Fruit fly (Drosophila melanogaster) whole organism, embryonic: ENCODE measurements around the gene Spn28B.
A peak's percentile ranks its signal among the peaks of the same experiment; 100 is the strongest.

ENCODE experiments used
- Blimp-1 ChIP-seq: fragments of 200-800 bp; sonication (Bioruptor generic); optimal IDR thresholded peaks from 3 replicates; lab custom pipeline; 2018; ENCODE audit warnings: missing biosample characterization, missing genetic modification characterization, mild to moderate bottlenecking, moderate library complexity, missing genetic modification reagents
- CG1024 ChIP-seq: fragments of 200-800 bp; sonication (Bioruptor generic); IDR thresholded peaks from 2 replicates; pipeline ENCODE4 v1.3.6; 2022; ENCODE audit warnings: missing biosample characterization, missing genetic modification characterization
- CG10543 ChIP-seq: fragments of 200-800 bp; sonication (Bioruptor generic); optimal IDR thresholded peaks from 3 replicates; lab custom pipeline; 2017; ENCODE audit warnings: missing biosample characterization, mild to moderate bottlenecking, missing genetic modification characterization, moderate library complexity
- CG12769 ChIP-seq: fragments of 200-800 bp; sonication (Bioruptor generic); optimal IDR thresholded peaks from 2 replicates; lab custom pipeline; 2019; ENCODE audit warnings: missing biosample characterization, mild to moderate bottlenecking, missing genetic modification characterization, moderate library complexity
- CG1602 ChIP-seq: fragments of 200-800 bp; sonication (Bioruptor generic); optimal IDR thresholded peaks from 3 replicates; lab custom pipeline; 2016; ENCODE audit warnings: missing biosample characterization, missing genetic modification characterization
- CG17186 ChIP-seq: fragments of 200-800 bp; sonication (Bioruptor generic); optimal IDR thresholded peaks from 3 replicates; lab custom pipeline; 2017; ENCODE audit warnings: missing biosample characterization, missing genetic modification reagents, missing genetic modification characterization
- CG2199 ChIP-seq: fragments of 200-800 bp; sonication (Bioruptor generic); IDR thresholded peaks from 3 replicates; pipeline ENCODE4 v1.3.6; 2022; ENCODE audit warnings: missing biosample characterization, missing genetic modification characterization
- CG34422 ChIP-seq: fragments of 200-800 bp; sonication (Bioruptor generic); IDR thresholded peaks from 3 replicates; pipeline ENCODE4 v1.3.6; 2022; ENCODE audit warnings: missing biosample characterization, missing genetic modification characterization
- CG4328 ChIP-seq: fragments of 200-800 bp; sonication (Bioruptor generic); optimal IDR thresholded peaks from 3 replicates; lab custom pipeline; 2017; ENCODE audit warnings: missing biosample characterization, missing genetic modification reagents, missing genetic modification characterization
- CG6175 ChIP-seq: fragments of 200-800 bp; sonication (Bioruptor generic); IDR thresholded peaks from 3 replicates; pipeline ENCODE4 v1.3.6; 2022; ENCODE audit warnings: missing biosample characterization, missing genetic modification characterization
- CG6813 ChIP-seq: fragments of 200-800 bp; sonication (Bioruptor generic); optimal IDR thresholded peaks from 2 replicates; lab custom pipeline; 2017; ENCODE audit warnings: missing biosample characterization, missing genetic modification characterization, mild to moderate bottlenecking, moderate library complexity, missing genetic modification reagents
- CG7987 ChIP-seq: fragments of 200-800 bp; sonication (Bioruptor generic); optimal IDR thresholded peaks from 2 replicates; lab custom pipeline; 2018; ENCODE audit warnings: missing biosample characterization, mild to moderate bottlenecking, missing genetic modification characterization, moderate library complexity
- CG8359 ChIP-seq: fragments of 200-800 bp; sonication (Bioruptor generic); optimal IDR thresholded peaks from 2 replicates; lab custom pipeline; 2017; ENCODE audit warnings: missing biosample characterization, mild to moderate bottlenecking, missing genetic modification characterization, borderline replicate concordance
- CkIIα-i1 ChIP-seq: fragments of 200-800 bp; sonication (Bioruptor generic); IDR thresholded peaks from 2 replicates; pipeline ENCODE4 v1.3.6; 2022; ENCODE audit warnings: missing biosample characterization, missing genetic modification characterization
- Dad ChIP-seq: fragments of 200-800 bp; sonication (Bioruptor generic); optimal IDR thresholded peaks from 3 replicates; lab custom pipeline; 2016; ENCODE audit warnings: missing biosample characterization, missing genetic modification characterization
- Ets65A ChIP-seq: fragments of 200-800 bp; sonication (Bioruptor generic); peaks from one replicate; lab custom pipeline; 2016; ENCODE audit warnings: missing biosample characterization, missing genetic modification characterization
- HLH54F ChIP-seq: fragments of 200-800 bp; sonication (Bioruptor generic); optimal IDR thresholded peaks from 3 replicates; lab custom pipeline; 2016; ENCODE audit warnings: missing biosample characterization, missing genetic modification characterization
- Lim3 ChIP-seq: fragments of 200-800 bp; sonication (Bioruptor generic); IDR thresholded peaks from 2 replicates; pipeline ENCODE4 v1.3.6; 2022; ENCODE audit warnings: missing biosample characterization, missing genetic modification characterization
- Max ChIP-seq: fragments of 200-800 bp; sonication (Bioruptor generic); optimal IDR thresholded peaks from 2 replicates; lab custom pipeline; 2016; ENCODE audit warnings: missing biosample characterization, mild to moderate bottlenecking, missing genetic modification characterization
- Med ChIP-seq: fragments of 200-800 bp; sonication (Bioruptor generic); peaks from one replicate; lab custom pipeline; 2016; ENCODE audit warnings: missing biosample characterization, missing genetic modification characterization, mild to moderate bottlenecking, inconsistent platforms, moderate library complexity
- NFAT ChIP-seq: fragments of 200-800 bp; sonication (Bioruptor generic); IDR thresholded peaks from 2 replicates; pipeline ENCODE4 v1.3.6; 2022; ENCODE audit warnings: missing biosample characterization, missing genetic modification characterization
- Nf-YB ChIP-seq: fragments of 200-800 bp; sonication (Bioruptor generic); optimal IDR thresholded peaks from 3 replicates; lab custom pipeline; 2019; ENCODE audit warnings: missing biosample characterization, mild to moderate bottlenecking, missing genetic modification characterization, moderate library complexity
- NfI ChIP-seq: fragments of 200-800 bp; sonication (Bioruptor generic); optimal IDR thresholded peaks from 3 replicates; lab custom pipeline; 2018; ENCODE audit warnings: missing biosample characterization, mild to moderate bottlenecking, missing genetic modification characterization, moderate library complexity
- Oaz ChIP-seq: fragments of 200-800 bp; sonication (Bioruptor generic); IDR thresholded peaks from 2 replicates; pipeline ENCODE4 v1.3.6; 2022; ENCODE audit warnings: missing biosample characterization, missing genetic modification characterization
- Ravus ChIP-seq: fragments of 200-800 bp; sonication (Bioruptor generic); IDR thresholded peaks from 2 replicates; pipeline ENCODE4 v1.3.6; 2022; ENCODE audit warnings: missing biosample characterization, missing genetic modification characterization
- Sox102F ChIP-seq: fragments of 200-800 bp; sonication (Bioruptor generic); optimal IDR thresholded peaks from 2 replicates; lab custom pipeline; 2018; ENCODE audit warnings: missing biosample characterization, mild to moderate bottlenecking, missing genetic modification characterization, moderate library complexity
- Stat92E ChIP-seq, 3 experiments: fragments of >200 bp in 2 of 3; fragments of 200-800 bp in 1 of 3; sonication (Bioruptor generic) in 1 of 3; optimal IDR thresholded peaks; 2 replicates each; lab custom pipeline; 2017 to 2019; ENCODE audit warnings: missing biosample characterization in 3 of 3, missing genetic modification characterization in 3 of 3, mild to moderate bottlenecking in 1 of 3, moderate library complexity in 1 of 3
- TFAM ChIP-seq: fragments of 200-800 bp; sonication (Bioruptor generic); optimal IDR thresholded peaks from 2 replicates; lab custom pipeline; 2017; ENCODE audit warnings: missing biosample characterization, missing genetic modification characterization, inconsistent platforms
- abd-A ChIP-seq: fragments of 200-800 bp; sonication (Bioruptor generic); optimal IDR thresholded peaks from 3 replicates; lab custom pipeline; 2019; ENCODE audit warnings: missing biosample characterization, mild to moderate bottlenecking, missing genetic modification characterization, moderate library complexity
- al ChIP-seq: fragments of 200-800 bp; sonication (Bioruptor generic); IDR thresholded peaks from 2 replicates; pipeline ENCODE4 v1.3.6; 2022; ENCODE audit warnings: missing biosample characterization, missing genetic modification characterization
- bowl ChIP-seq: fragments of 200-800 bp; sonication (Bioruptor generic); IDR thresholded peaks from 2 replicates; pipeline ENCODE4 v1.3.6; 2022; ENCODE audit warnings: missing biosample characterization, missing genetic modification characterization
- br ChIP-seq: fragments of >200 bp; optimal IDR thresholded peaks from 2 replicates; lab custom pipeline; 2017
- crol ChIP-seq: fragments of 200-800 bp; sonication (Bioruptor generic); IDR thresholded peaks from 2 replicates; pipeline ENCODE4 v1.3.6; 2022; ENCODE audit warnings: missing biosample characterization, missing genetic modification characterization
- dmrt11E ChIP-seq: fragments of 200-800 bp; sonication (Bioruptor generic); optimal IDR thresholded peaks from 3 replicates; lab custom pipeline; 2018; ENCODE audit warnings: missing biosample characterization, mild to moderate bottlenecking, missing genetic modification characterization, moderate library complexity
- fd64A ChIP-seq: fragments of 200-800 bp; sonication (Bioruptor generic); optimal IDR thresholded peaks from 3 replicates; lab custom pipeline; 2018; ENCODE audit warnings: missing biosample characterization, mild to moderate bottlenecking, missing genetic modification characterization
- fd96Cb ChIP-seq: fragments of 200-800 bp; sonication (Bioruptor generic); optimal IDR thresholded peaks from 2 replicates; lab custom pipeline; 2018; ENCODE audit warnings: missing biosample characterization, mild to moderate bottlenecking, missing genetic modification characterization, moderate library complexity
- ftz-f1 ChIP-seq: fragments of 200-800 bp; sonication (Bioruptor generic); optimal IDR thresholded peaks from 2 replicates; lab custom pipeline; 2016; ENCODE audit warnings: missing biosample characterization, missing genetic modification characterization
- gro ChIP-seq: fragments of 200-800 bp; sonication (Bioruptor generic); optimal IDR thresholded peaks from 2 replicates; lab custom pipeline; 2016; ENCODE audit warnings: missing biosample characterization, missing genetic modification characterization
- lola ChIP-seq, 3 experiments: fragments of >200 bp in 2 of 3; fragments of 200-800 bp in 1 of 3; sonication (Bioruptor generic) in 1 of 3; optimal IDR thresholded peaks; 2 replicates each; lab custom pipeline; 2017 to 2019; ENCODE audit warnings: missing biosample characterization in 3 of 3, missing genetic modification characterization in 3 of 3, mild to moderate bottlenecking in 1 of 3, moderate library complexity in 1 of 3
- mam ChIP-seq: fragments of 200-800 bp; sonication (Bioruptor generic); optimal IDR thresholded peaks from 3 replicates; lab custom pipeline; 2016; ENCODE audit warnings: missing biosample characterization, missing genetic modification characterization
- nau ChIP-seq: fragments of 200-800 bp; sonication (Bioruptor generic); optimal IDR thresholded peaks from 3 replicates; lab custom pipeline; 2017; ENCODE audit warnings: missing biosample characterization, mild to moderate bottlenecking, missing genetic modification characterization, missing genetic modification reagents
- nom ChIP-seq: fragments of 200-800 bp; sonication (Bioruptor generic); optimal IDR thresholded peaks from 2 replicates; lab custom pipeline; 2017; ENCODE audit warnings: missing biosample characterization, missing genetic modification characterization, mild to moderate bottlenecking, moderate library complexity, missing genetic modification reagents
- run ChIP-seq: fragments of 200-800 bp; sonication (Bioruptor generic); optimal IDR thresholded peaks from 3 replicates; lab custom pipeline; 2018; ENCODE audit warnings: missing biosample characterization, mild to moderate bottlenecking, missing genetic modification characterization
- scrt ChIP-seq: fragments of 200-800 bp; sonication (Bioruptor generic); optimal IDR thresholded peaks from 2 replicates; lab custom pipeline; 2018; ENCODE audit warnings: missing biosample characterization, mild to moderate bottlenecking, missing genetic modification characterization, moderate library complexity
- sd ChIP-seq: fragments of 200-800 bp; sonication (Bioruptor generic); optimal IDR thresholded peaks from 3 replicates; lab custom pipeline; 2018; ENCODE audit warnings: missing biosample characterization, mild to moderate bottlenecking, missing genetic modification characterization, moderate library complexity
- stc ChIP-seq: fragments of 200-800 bp; sonication (Bioruptor generic); IDR thresholded peaks from 2 replicates; pipeline ENCODE4 v1.3.6; 2022; ENCODE audit warnings: missing biosample characterization, missing genetic modification characterization
- tll ChIP-seq, 2 experiments: fragments of 200-800 bp in 1 of 2; fragments of >200 bp in 1 of 2; sonication (Bioruptor generic) in 1 of 2; optimal IDR thresholded peaks; 2 replicates each; lab custom pipeline; 2017 to 2019; ENCODE audit warnings: missing biosample characterization in 2 of 2, missing genetic modification characterization in 2 of 2, mild to moderate bottlenecking in 1 of 2, moderate library complexity in 1 of 2
- trem ChIP-seq: fragments of 200-800 bp; optimal IDR thresholded peaks from 3 replicates; lab custom pipeline; 2019; ENCODE audit warnings: missing biosample characterization, mild to moderate bottlenecking, missing genetic modification characterization, moderate library complexity
- vvl ChIP-seq: fragments of 200-800 bp; sonication (Bioruptor generic); IDR thresholded peaks from 2 replicates; pipeline ENCODE4 v1.3.6; 2022; ENCODE audit warnings: missing biosample characterization, missing genetic modification characterization

Spn28B gene

DNA sequence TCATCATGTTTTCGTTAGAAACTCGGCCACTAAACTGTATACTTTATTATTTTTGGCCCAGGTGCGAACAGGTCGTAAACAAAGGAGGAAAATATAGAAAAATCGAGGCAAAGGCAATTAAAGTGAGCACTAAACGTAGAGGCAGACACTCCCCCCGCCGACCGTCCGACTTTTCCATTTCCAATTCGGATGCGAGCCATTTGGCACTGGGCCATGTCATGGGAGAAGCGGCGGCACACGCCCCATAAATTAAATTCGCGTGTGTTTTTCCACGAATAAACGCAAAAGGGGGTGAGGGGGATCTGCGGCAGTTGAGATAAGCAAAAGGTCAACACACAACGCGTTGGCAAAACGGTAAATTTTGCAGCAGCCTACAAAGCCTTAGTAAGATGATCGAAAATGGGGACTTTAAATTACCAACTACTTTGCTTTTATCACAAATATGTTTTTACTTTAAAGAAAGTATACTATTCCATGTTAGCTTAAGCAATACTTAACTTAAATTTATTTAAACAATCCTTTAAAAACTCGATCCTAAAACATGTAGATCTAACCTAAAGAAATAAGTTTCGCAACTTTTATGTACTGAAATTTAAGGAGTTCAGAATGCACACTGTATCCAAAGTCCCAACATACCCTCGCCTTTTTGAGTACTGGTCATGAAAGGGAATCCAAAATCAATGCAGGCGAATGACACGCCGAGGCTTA lies 8.7 kb upstream of the Spn28B start:
- no peak for TF ChIP-seq fd64A
- TF ChIP-seq CG4328 (GFP tag; lab: Kevin White, UChicago): peak; percentile 21
- no peak for TF ChIP-seq stc (GFP tag; lab: Robert Waterston, UW)
- TF ChIP-seq CG12769 (tag; lab: Kevin White, UChicago): peak; percentile 55
- peak; percentile 58; the same call in 1 of the 3 replicates for TF ChIP-seq CG6175 (GFP tag; lab: Robert Waterston, UW)
- peak; percentile 8 for TF ChIP-seq sd (tag; lab: Kevin White, UChicago)
- no peak for TF ChIP-seq Lim3
- no peak for TF ChIP-seq HLH54F (GFP tag; lab: Kevin White, UChicago)
- TF ChIP-seq Dad (GFP tag; lab: Kevin White, UChicago): no peak
- TF ChIP-seq Ets65A (GFP tag; lab: Kevin White, UChicago): peak; percentile 39
- TF ChIP-seq bowl (GFP tag; lab: Robert Waterston, UW): no peak
- TF ChIP-seq Nf-YB (GFP tag; lab: Kevin White, UChicago): no peak
- peak; percentile 74 for TF ChIP-seq crol (GFP tag; lab: Robert Waterston, UW)
- peak; percentile 62 for TF ChIP-seq abd-A (tag; lab: Kevin White, UChicago)
- no peak for TF ChIP-seq CG1024 (GFP tag; lab: Robert Waterston, UW)
- peak; percentile 69 for TF ChIP-seq Med (GFP tag; lab: Kevin White, UChicago)
- no peak for TF ChIP-seq Sox102F (GFP tag; lab: Kevin White, UChicago)
- TF ChIP-seq CG17186 (GFP tag; lab: Kevin White, UChicago): no peak
- TF ChIP-seq TFAM (GFP tag; lab: Kevin White, UChicago): no peak
- TF ChIP-seq scrt (GFP tag; lab: Kevin White, UChicago): no peak
- TF ChIP-seq NfI (GFP tag; lab: Kevin White, UChicago): no peak
- TF ChIP-seq nau (GFP tag; lab: Kevin White, UChicago): peak; percentile 1
- no peak for TF ChIP-seq CG34422 (GFP tag; lab: Robert Waterston, UW)
- no peak for TF ChIP-seq CG6813
- TF ChIP-seq nom (GFP tag; lab: Kevin White, UChicago): no peak
- 0 out of 2 replicates have a peak, but pooled peaks have one; percentile 23 for TF ChIP-seq Oaz (GFP tag; lab: Robert Waterston, UW)
- peak; percentile 62 for TF ChIP-seq gro
- no peak for TF ChIP-seq run (tag; lab: Kevin White, UChicago)
- peak; percentile 38; the same call in 1 of the 2 replicates for TF ChIP-seq NFAT (GFP tag; lab: Robert Waterston, UW)
- TF ChIP-seq Max: no peak
- TF ChIP-seq CG10543 (GFP tag; lab: Kevin White, UChicago): peak; percentile 18
- TF ChIP-seq tll (GFP tag; optimal IDR thresholded peaks at IDR 0.05; lab: Kevin White, UChicago): no peak
- no peak for TF ChIP-seq dmrt11E (tag; lab: Kevin White, UChicago)
- TF ChIP-seq Ravus (GFP tag; lab: Robert Waterston, UW): no peak
- TF ChIP-seq br (lab: Kevin White, UChicago): no peak
- TF ChIP-seq mam (GFP tag; lab: Kevin White, UChicago): no peak
- TF ChIP-seq ftz-f1 (GFP tag; lab: Kevin White, UChicago): peak; percentile 9
- TF ChIP-seq CG2199: no peak

DNA sequence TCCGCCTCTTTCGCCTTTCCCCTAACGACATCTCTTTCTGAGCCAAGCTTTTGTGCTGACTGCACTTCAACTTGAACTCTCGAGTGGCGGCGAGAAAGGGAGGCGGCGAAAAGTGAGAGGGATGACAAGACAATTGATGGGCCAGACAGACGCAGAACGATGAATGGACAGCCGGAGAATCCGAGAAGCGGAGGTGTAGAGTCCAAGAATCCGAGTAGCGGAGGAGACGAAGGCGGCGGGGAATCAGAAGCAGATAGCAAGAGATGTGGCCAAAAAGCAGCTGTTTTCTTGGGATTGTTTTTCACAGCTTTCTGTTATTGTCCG lies 8.2 kb upstream of the Spn28B start:
- TF ChIP-seq Med (GFP tag; lab: Kevin White, UChicago): peak; percentile 55
- no peak for TF ChIP-seq Stat92E (GFP tag; optimal IDR thresholded peaks at IDR 0.05; lab: Kevin White, UChicago)
- TF ChIP-seq sd (tag; lab: Kevin White, UChicago): peak; percentile 41
- peak; percentile 64 for TF ChIP-seq crol (GFP tag; lab: Robert Waterston, UW)
- no peak for TF ChIP-seq trem (tag; lab: Kevin White, UChicago)
- TF ChIP-seq Blimp-1 (GFP tag; lab: Kevin White, UChicago): peak; percentile 68
- TF ChIP-seq CG8359 (GFP tag; lab: Kevin White, UChicago): no peak
- no peak for TF ChIP-seq CG7987
- no peak for TF ChIP-seq CG34422 (GFP tag; lab: Robert Waterston, UW)
- peak; percentile 75 for TF ChIP-seq nom (GFP tag; lab: Kevin White, UChicago)
- TF ChIP-seq al (GFP tag; lab: Robert Waterston, UW): no peak
- no peak for TF ChIP-seq CkIIα-i1 (GFP tag; lab: Robert Waterston, UW)
- no peak for TF ChIP-seq CG1602 (GFP tag; lab: Kevin White, UChicago)
- TF ChIP-seq fd96Cb (tag; lab: Kevin White, UChicago): no peak
- TF ChIP-seq vvl (GFP tag; lab: Robert Waterston, UW): no peak
- TF ChIP-seq lola (GFP tag; optimal IDR thresholded peaks at IDR 0.05; lab: Kevin White, UChicago): no peak
